Worm (Caenorhabditis elegans) whole organism, midembryonic: Measurements from ENCODE around the gene sod-1.

ENCODE experiments used
- T22C8.4 ChIP-seq: fragments of 200-800 bp; sonication (Bioruptor generic); IDR thresholded peaks from 2 replicates; pipeline ENCODE4 v1.3.6; 2022; ENCODE audit warnings: missing genetic modification characterization, missing compliant biosample characterization
- cog-1 ChIP-seq: sonication (generic microtip); optimal IDR thresholded peaks from 2 replicates; lab custom pipeline; 2016; ENCODE audit warnings: missing genetic modification characterization, missing compliant biosample characterization
- flt-1 ChIP-seq: fragments of 200-800 bp; sonication (Bioruptor generic); IDR thresholded peaks from 2 replicates; pipeline ENCODE4 v1.3.6; 2022; ENCODE audit warnings: missing genetic modification characterization, missing compliant biosample characterization
- klf-2 ChIP-seq: fragments of 200-800 bp; sonication (Bioruptor generic); conservative IDR thresholded peaks from 2 replicates; pipeline ENCODE4 v1.3.6; 2022; ENCODE audit warnings: missing genetic modification reagents, missing genetic modification characterization, missing compliant biosample characterization
- med-1 ChIP-seq: sonication (generic microtip); optimal IDR thresholded peaks from 2 replicates; lab custom pipeline; 2017; ENCODE audit warnings: missing genetic modification characterization, mild to moderate bottlenecking, missing compliant biosample characterization, antibody characterized with exemption, missing genetic modification reagents; ENCODE audit not compliant: insufficient read depth
- ref-1 ChIP-seq: fragments of 200-800 bp; sonication (Bioruptor generic); conservative IDR thresholded peaks from 2 replicates; pipeline ENCODE4 v1.3.6; 2022; ENCODE audit warnings: missing genetic modification reagents, missing genetic modification characterization, missing compliant biosample characterization
- tab-1 ChIP-seq: fragments of 200-800 bp; sonication (Bioruptor generic); IDR thresholded peaks from 2 replicates; pipeline ENCODE4 v1.3.6; 2022; ENCODE audit warnings: missing genetic modification characterization, missing compliant biosample characterization
- ztf-23 ChIP-seq: fragments of 200-800 bp; sonication (Bioruptor generic); IDR thresholded peaks from 2 replicates; pipeline ENCODE4 v1.3.6; 2022; ENCODE audit warnings: missing genetic modification reagents, missing genetic modification characterization, missing compliant biosample characterization
- ztf-29 ChIP-seq: fragments of 200-800 bp; sonication (Bioruptor generic); IDR thresholded peaks from 2 replicates; pipeline ENCODE4 v1.3.6; 2022; ENCODE audit warnings: missing genetic modification reagents, missing genetic modification characterization, missing compliant biosample characterization

The sod-1 gene

ce11 chrII:6968191-6968675 is 5.5 kb downstream of the sod-1 start:
- TF ChIP-seq klf-2 (GFP tag; lab: Robert Waterston, UW) = no peak; the same call in 1 of the 2 replicates
- TF ChIP-seq ref-1 (GFP tag; lab: Robert Waterston, UW) = peak; percentile 4; the same call in 1 of the 2 replicates
- TF ChIP-seq flt-1 (GFP tag; lab: Robert Waterston, UW) = peak; percentile 68

DNA sequence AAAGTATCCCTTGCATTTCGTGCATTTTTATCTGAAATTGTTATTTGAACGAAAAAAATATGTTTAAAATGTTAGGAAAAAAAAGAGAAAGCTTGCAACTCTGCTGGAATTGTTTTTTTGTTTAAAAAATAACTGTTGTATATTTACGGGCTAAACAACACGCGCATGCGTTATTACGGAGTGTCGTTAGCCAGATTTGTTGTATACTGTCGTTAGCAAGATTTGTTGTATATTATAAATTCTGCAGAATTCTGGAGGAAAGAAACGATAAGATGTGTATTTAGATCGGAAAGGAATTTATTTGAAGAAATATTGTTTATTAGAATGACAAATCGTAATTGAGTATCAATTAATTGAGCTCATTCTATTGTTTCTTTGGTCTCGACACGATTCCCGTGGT is 6.1 kb downstream of the sod-1 start, which contains the start of gene eif-2Bgamma:
Gene eif-2Bgamma (minus strand): TSS at position 31 of the 400 bp plus-strand sequence.
- no peak for TF ChIP-seq cog-1 (tag; lab: Kevin White, UChicago)
- no peak for TF ChIP-seq T22C8.4 (GFP tag; lab: Robert Waterston, UW)
- no peak for TF ChIP-seq ztf-23 (GFP tag; lab: Robert Waterston, UW)

DNA sequence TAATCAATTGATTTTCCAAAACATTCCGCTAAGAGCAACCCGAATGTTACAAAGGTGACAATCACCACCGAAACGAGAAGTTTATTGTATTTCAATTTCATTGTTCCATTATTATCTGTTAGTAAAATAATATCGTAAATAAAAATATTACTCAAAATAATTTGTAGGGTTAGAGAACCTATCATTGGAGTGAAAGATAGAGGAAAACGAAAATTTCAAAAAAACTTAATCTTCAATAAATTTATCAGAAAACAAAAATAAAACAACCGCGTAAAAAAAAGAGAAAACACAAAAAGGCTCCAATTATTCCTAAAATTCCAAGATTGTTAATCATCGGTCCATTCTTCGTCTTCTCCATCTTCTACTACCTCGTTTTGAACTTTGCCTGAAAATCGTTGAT is 8.1 kb downstream of the sod-1 start, which contains the start of gene tra-2:
Gene tra-2 (minus strand): TSS at position 101 of the 400 bp plus-strand sequence.
- no peak for TF ChIP-seq med-1
- no peak for TF ChIP-seq ref-1 (GFP tag; lab: Robert Waterston, UW)
- no peak for TF ChIP-seq T22C8.4 (GFP tag; lab: Robert Waterston, UW)
- no peak for TF ChIP-seq cog-1 (tag; lab: Kevin White, UChicago)
- TF ChIP-seq tab-1 (GFP tag; lab: Robert Waterston, UW) = no peak
- TF ChIP-seq ztf-23 (GFP tag; lab: Robert Waterston, UW) = no peak
- TF ChIP-seq flt-1 (GFP tag; lab: Robert Waterston, UW) = no peak
- TF ChIP-seq klf-2 (GFP tag; lab: Robert Waterston, UW) = no peak
- TF ChIP-seq ztf-29 (GFP tag; lab: Robert Waterston, UW) = no peak

- TF ChIP-seq tab-1 (GFP tag; lab: Robert Waterston, UW) = no peak
- TF ChIP-seq klf-2 (GFP tag; lab: Robert Waterston, UW) = no peak
- TF ChIP-seq ztf-23 (GFP tag; lab: Robert Waterston, UW) = no peak
- no peak for TF ChIP-seq ref-1 (GFP tag; lab: Robert Waterston, UW)
- no peak for TF ChIP-seq med-1
- no peak for TF ChIP-seq T22C8.4 (GFP tag; lab: Robert Waterston, UW)
- TF ChIP-seq flt-1 (GFP tag; lab: Robert Waterston, UW) = no peak
- no peak for TF ChIP-seq ztf-29 (GFP tag; lab: Robert Waterston, UW)
- no peak for TF ChIP-seq cog-1 (tag; lab: Kevin White, UChicago)
Measured at ce11 chrII:6958136-6958535, 15.6 kb downstream of the sod-1 start.

DNA sequence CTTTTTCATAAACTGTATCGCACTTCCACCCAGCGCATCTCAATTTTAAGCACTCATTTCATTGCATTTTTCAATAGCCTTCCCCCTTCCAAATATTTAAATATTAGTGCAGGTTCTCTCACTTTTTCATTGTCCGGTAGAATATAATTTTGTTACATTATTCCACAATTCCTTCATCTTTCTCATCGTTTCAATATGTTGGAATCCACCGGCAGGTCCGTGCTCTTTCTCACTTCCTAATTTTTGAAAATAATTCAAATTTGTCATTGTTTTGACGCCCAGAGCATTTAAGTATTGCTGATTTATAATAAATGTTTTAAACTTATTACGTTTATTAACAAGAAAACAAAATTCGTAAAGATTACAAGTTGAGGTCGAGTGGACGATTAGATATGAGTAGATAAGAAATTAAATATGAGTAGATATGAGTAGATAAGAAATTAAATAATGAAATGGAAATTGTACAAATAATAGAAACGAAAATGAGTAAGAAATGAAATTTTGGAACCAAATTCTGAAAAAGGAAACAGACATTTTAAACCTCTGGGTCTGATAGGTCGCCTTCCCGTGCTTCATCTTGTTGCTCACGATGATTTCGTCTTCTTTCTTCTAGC is 18.5 kb downstream of the sod-1 start:
- TF ChIP-seq T22C8.4 (GFP tag; lab: Robert Waterston, UW) = no peak

- TF ChIP-seq cog-1 (tag; lab: Kevin White, UChicago) = peak; percentile 91
- TF ChIP-seq T22C8.4 (GFP tag; lab: Robert Waterston, UW) = peak; percentile 100
- no peak for TF ChIP-seq ref-1 (GFP tag; lab: Robert Waterston, UW)
- peak; percentile 70; the same call in 1 of the 2 replicates for TF ChIP-seq flt-1 (GFP tag; lab: Robert Waterston, UW)
Measured at ce11 chrII:6951250-6951806, 22.4 kb downstream of the sod-1 start, which contains the start of the genes malt-1 and ceh-38. Gene malt-1, minus strand, starts transcription at chrII:6951300. Gene ceh-38, plus strand, starts transcription at chrII:6951526.

- TF ChIP-seq ztf-29 (GFP tag; lab: Robert Waterston, UW) (0 out of 2 replicates have a peak, but pooled peaks have one; percentile 54), med-1 (no peak), ref-1 (GFP tag; lab: Robert Waterston, UW) (no peak), flt-1 (GFP tag; lab: Robert Waterston, UW) (no peak), ztf-23 (GFP tag; lab: Robert Waterston, UW) (0 out of 2 replicates have a peak, but pooled peaks have one; percentile 21), klf-2 (GFP tag; lab: Robert Waterston, UW) (no peak), T22C8.4 (GFP tag; lab: Robert Waterston, UW) (peak; percentile 46; the same call in 1 of the 2 replicates), cog-1 (tag; lab: Kevin White, UChicago) (peak; percentile 64), tab-1 (GFP tag; lab: Robert Waterston, UW) (0 out of 2 replicates have a peak, but pooled peaks have one; percentile 12)
Measured at ce11 chrII:6943299-6944051, 30.2 kb downstream of the sod-1 start.

DNA sequence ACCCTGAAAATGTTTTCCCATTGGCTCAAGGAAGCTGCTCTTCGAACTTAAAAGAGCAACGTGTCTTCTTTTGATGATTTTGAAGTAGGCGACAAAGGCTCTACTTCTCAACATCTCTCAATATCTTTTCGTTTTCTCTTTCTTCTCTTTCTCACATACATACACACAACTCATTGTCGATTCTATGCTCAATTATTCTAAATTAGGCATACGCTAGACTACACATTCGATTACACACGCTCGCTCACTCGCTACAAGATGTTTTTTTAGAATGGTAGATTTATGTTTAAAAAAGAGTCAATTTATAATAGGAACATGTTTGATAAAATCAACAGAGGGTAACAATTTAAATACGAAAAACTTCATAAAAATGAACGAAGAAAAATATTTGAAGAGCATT is 32.2 kb downstream of the sod-1 start:
- no peak for TF ChIP-seq med-1

- TF ChIP-seq med-1 (no peak), ztf-29 (GFP tag; lab: Robert Waterston, UW) (no peak), flt-1 (GFP tag; lab: Robert Waterston, UW) (no peak), T22C8.4 (GFP tag; lab: Robert Waterston, UW) (no peak), ztf-23 (GFP tag; lab: Robert Waterston, UW) (no peak), cog-1 (tag; lab: Kevin White, UChicago) (no peak), ref-1 (GFP tag; lab: Robert Waterston, UW) (no peak), tab-1 (GFP tag; lab: Robert Waterston, UW) (no peak), klf-2 (GFP tag; lab: Robert Waterston, UW) (no peak)
Measured at ce11 chrII:6940726-6941230, 32.9 kb downstream of the sod-1 start.
